Worm (Caenorhabditis elegans) whole organism, midembryonic: ENCODE data around the gene C32D5.10.

Experiments used
- T22C8.4 ChIP-seq: fragments of 200-800 bp; sonication (Bioruptor generic); IDR thresholded peaks from 2 replicates; pipeline ENCODE4 v1.3.6; 2022; ENCODE audit warnings: missing genetic modification characterization, missing compliant biosample characterization
- cog-1 ChIP-seq: sonication (generic microtip); optimal IDR thresholded peaks from 2 replicates; lab custom pipeline; 2016; ENCODE audit warnings: missing genetic modification characterization, missing compliant biosample characterization
- flt-1 ChIP-seq: fragments of 200-800 bp; sonication (Bioruptor generic); IDR thresholded peaks from 2 replicates; pipeline ENCODE4 v1.3.6; 2022; ENCODE audit warnings: missing genetic modification characterization, missing compliant biosample characterization
- klf-2 ChIP-seq: fragments of 200-800 bp; sonication (Bioruptor generic); conservative IDR thresholded peaks from 2 replicates; pipeline ENCODE4 v1.3.6; 2022; ENCODE audit warnings: missing genetic modification reagents, missing genetic modification characterization, missing compliant biosample characterization
- med-1 ChIP-seq: sonication (generic microtip); optimal IDR thresholded peaks from 2 replicates; lab custom pipeline; 2017; ENCODE audit warnings: missing genetic modification characterization, mild to moderate bottlenecking, missing compliant biosample characterization, antibody characterized with exemption, missing genetic modification reagents; ENCODE audit not compliant: insufficient read depth
- ref-1 ChIP-seq: fragments of 200-800 bp; sonication (Bioruptor generic); conservative IDR thresholded peaks from 2 replicates; pipeline ENCODE4 v1.3.6; 2022; ENCODE audit warnings: missing genetic modification reagents, missing genetic modification characterization, missing compliant biosample characterization
- tab-1 ChIP-seq: fragments of 200-800 bp; sonication (Bioruptor generic); IDR thresholded peaks from 2 replicates; pipeline ENCODE4 v1.3.6; 2022; ENCODE audit warnings: missing genetic modification characterization, missing compliant biosample characterization
- ztf-23 ChIP-seq: fragments of 200-800 bp; sonication (Bioruptor generic); IDR thresholded peaks from 2 replicates; pipeline ENCODE4 v1.3.6; 2022; ENCODE audit warnings: missing genetic modification reagents, missing genetic modification characterization, missing compliant biosample characterization
- ztf-29 ChIP-seq: fragments of 200-800 bp; sonication (Bioruptor generic); IDR thresholded peaks from 2 replicates; pipeline ENCODE4 v1.3.6; 2022; ENCODE audit warnings: missing genetic modification reagents, missing genetic modification characterization, missing compliant biosample characterization

C32D5.10 gene

DNA sequence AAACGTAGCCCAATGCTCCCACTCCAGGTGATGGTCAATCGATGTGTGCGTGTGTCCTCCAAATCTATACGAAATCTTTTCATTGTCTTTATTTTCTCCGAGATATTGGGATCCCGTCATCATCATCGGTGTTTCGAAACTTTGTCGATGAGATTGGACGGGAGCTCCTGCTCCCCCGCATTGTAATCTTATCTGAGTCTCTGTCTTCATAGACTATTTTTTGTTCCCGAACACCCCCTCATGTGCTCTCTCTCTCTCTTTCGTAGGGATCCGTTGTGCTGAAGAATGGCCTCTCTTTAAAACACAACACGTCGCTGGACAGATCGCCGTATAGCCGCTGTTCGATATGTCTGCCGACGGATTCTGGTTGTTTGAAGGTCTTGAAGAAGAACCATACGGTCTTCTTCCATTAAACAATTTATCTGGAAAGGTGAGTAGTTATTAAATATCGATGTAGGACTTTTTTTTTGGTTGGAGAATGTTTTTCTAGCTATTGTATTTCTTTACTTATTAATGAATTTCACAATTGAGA is 48.5 kb downstream of the C32D5.10 start, which contains the start of gene C29F5.1:
Gene C29F5.1, plus strand, starts transcription at position 317 of the 532 bp plus-strand sequence.
- TF ChIP-seq med-1 (GFP tag; lab: Kevin White, UChicago) = no peak
- no peak for TF ChIP-seq ztf-29 (GFP tag; lab: Robert Waterston, UW)
- TF ChIP-seq ztf-23 (GFP tag; lab: Robert Waterston, UW) = no peak
- TF ChIP-seq T22C8.4 (GFP tag; lab: Robert Waterston, UW) = no peak
- no peak for TF ChIP-seq cog-1
- TF ChIP-seq klf-2 (GFP tag; lab: Robert Waterston, UW) = no peak
- no peak for TF ChIP-seq flt-1 (GFP tag; lab: Robert Waterston, UW)
- no peak for TF ChIP-seq tab-1 (GFP tag; lab: Robert Waterston, UW)
- no peak for TF ChIP-seq ref-1 (GFP tag; lab: Robert Waterston, UW)
